Fruit fly (Drosophila melanogaster) whole organism, wandering third instar larva: ENCODE results near the gene Inx3.

Experiments
- CG9705 ChIP-seq: fragments of 200-800 bp; sonication (Bioruptor generic); optimal IDR thresholded peaks from 2 replicates; lab custom pipeline; 2018; ENCODE audit warnings: missing biosample characterization, mild to moderate bottlenecking, missing genetic modification characterization
- CrebA ChIP-seq: fragments of 200-800 bp; sonication (Bioruptor generic); optimal IDR thresholded peaks from 2 replicates; lab custom pipeline; 2016; ENCODE audit warnings: missing biosample characterization, mild to moderate bottlenecking, missing genetic modification characterization, borderline replicate concordance
- GATAd ChIP-seq: sonication (Bioruptor generic); optimal IDR thresholded peaks from 2 replicates; lab custom pipeline; 2016; ENCODE audit warnings: missing biosample characterization, missing genetic modification characterization
- Hnf4 ChIP-seq: fragments of 200-800 bp; sonication (Bioruptor generic); optimal IDR thresholded peaks from 2 replicates; lab custom pipeline; 2016; ENCODE audit warnings: missing biosample characterization, mild to moderate bottlenecking, missing genetic modification characterization
- Mio ChIP-seq: sonication (Bioruptor generic); optimal IDR thresholded peaks from 2 replicates; lab custom pipeline; 2016; ENCODE audit warnings: missing biosample characterization, missing genetic modification characterization
- Myc ChIP-seq: fragments of >200 bp; optimal IDR thresholded peaks from 2 replicates; lab custom pipeline; 2017
- h ChIP-seq: fragments of 200-800 bp; sonication (Bioruptor generic); optimal IDR thresholded peaks from 3 replicates; lab custom pipeline; 2016; ENCODE audit warnings: missing biosample characterization, mild to moderate bottlenecking, missing genetic modification characterization
- psq ChIP-seq: fragments of 200-800 bp; sonication (Bioruptor generic); optimal IDR thresholded peaks from 3 replicates; lab custom pipeline; 2017; ENCODE audit warnings: missing biosample characterization, mild to moderate bottlenecking, missing genetic modification characterization, moderate library complexity
- tai ChIP-seq: sonication (Bioruptor generic); optimal IDR thresholded peaks from 2 replicates; lab custom pipeline; 2016; ENCODE audit warnings: missing biosample characterization, missing genetic modification characterization

- TF ChIP-seq Hnf4 (GFP tag; lab: Kevin White, UChicago) = no peak
- TF ChIP-seq psq (GFP tag; lab: Kevin White, UChicago) = no peak
- TF ChIP-seq CG9705 = no peak
- no peak for TF ChIP-seq CrebA (GFP tag; lab: Kevin White, UChicago)
- no peak for TF ChIP-seq GATAd (GFP tag; lab: Kevin White, UChicago)
- no peak for TF ChIP-seq tai (GFP tag; lab: Kevin White, UChicago)
- no peak for TF ChIP-seq h (GFP tag; lab: Kevin White, UChicago)
- no peak for TF ChIP-seq Myc
- no peak for TF ChIP-seq Mio
Measured at dm6 chr3R:28845377-28845876, 13.9 kb downstream of the Inx3 start.
